Worm (Caenorhabditis elegans) whole organism, L1 larva: ENCODE measurements around the gene T04B2.7.

ENCODE experiments used
- nhr-237 ChIP-seq: fragments of 150-350 bp; optimal IDR thresholded peaks from 2 replicates; lab custom pipeline; 2014; ENCODE audit warnings: missing biosample characterization, missing genetic modification characterization
- nhr-90 ChIP-seq: sonication (generic microtip); optimal IDR thresholded peaks from 2 replicates; lab custom pipeline; 2016; ENCODE audit warnings: mild to moderate bottlenecking, missing genetic modification characterization, missing compliant biosample characterization; ENCODE audit not compliant: poor library complexity

- TF ChIP-seq nhr-237 (no peak), nhr-90 (tag; lab: Kevin White, UChicago) (no peak)
Observed at ce11 chrIV:10017633-10018032, 38.4 kb downstream of the T04B2.7 start, which contains the start of gene F44D12.2.
